Fruit fly (Drosophila melanogaster) whole organism, embryonic: ENCODE data around the gene CG4629.
A peak's percentile ranks its signal among the peaks of the same experiment; 100 is the strongest.

Experiments used
- Antp ChIP-seq: fragments of 200-800 bp; sonication (Bioruptor generic); optimal IDR thresholded peaks from 3 replicates; lab custom pipeline; 2016; ENCODE audit warnings: missing biosample characterization, missing genetic modification characterization
- CG10366 ChIP-seq: fragments of 200-800 bp; sonication (Bioruptor generic); IDR thresholded peaks from 2 replicates; pipeline ENCODE4 v1.3.6; 2022; ENCODE audit warnings: missing biosample characterization, missing genetic modification characterization
- CG11247 ChIP-seq: fragments of 200-800 bp; sonication (Bioruptor generic); IDR thresholded peaks from 2 replicates; pipeline ENCODE4 v1.3.6; 2022; ENCODE audit warnings: missing biosample characterization, missing genetic modification characterization
- CG12104 ChIP-seq: fragments of 200-800 bp; sonication (Bioruptor generic); optimal IDR thresholded peaks from 3 replicates; lab custom pipeline; 2016; ENCODE audit warnings: missing biosample characterization, missing genetic modification characterization
- CG1233 ChIP-seq: fragments of 200-800 bp; sonication (Bioruptor generic); optimal IDR thresholded peaks from 4 replicates; lab custom pipeline; 2018; ENCODE audit warnings: missing biosample characterization, mild to moderate bottlenecking, missing genetic modification characterization
- CG12391 ChIP-seq: fragments of 200-800 bp; sonication (Bioruptor generic); optimal IDR thresholded peaks from 3 replicates; lab custom pipeline; 2018; ENCODE audit warnings: missing biosample characterization, mild to moderate bottlenecking, missing genetic modification characterization, moderate library complexity
- CG13424 ChIP-seq: fragments of 200-800 bp; sonication (Bioruptor generic); optimal IDR thresholded peaks from 2 replicates; lab custom pipeline; 2019; ENCODE audit warnings: missing biosample characterization, mild to moderate bottlenecking, missing genetic modification characterization, moderate library complexity
- CG16813 ChIP-seq: fragments of 200-800 bp; sonication (Bioruptor generic); IDR thresholded peaks from 3 replicates; pipeline ENCODE4 v1.3.6; 2022; ENCODE audit warnings: missing biosample characterization, missing genetic modification characterization; ENCODE audit not compliant: partially characterized antibody
- CG17802 ChIP-seq: fragments of 200-800 bp; sonication (Bioruptor generic); optimal IDR thresholded peaks from 2 replicates; lab custom pipeline; 2018; ENCODE audit warnings: missing biosample characterization, mild to moderate bottlenecking, missing genetic modification characterization, moderate library complexity
- CG18599 ChIP-seq: fragments of 200-800 bp; sonication (Bioruptor generic); optimal IDR thresholded peaks from 3 replicates; lab custom pipeline; 2017; ENCODE audit warnings: missing biosample characterization, missing genetic modification characterization, mild to moderate bottlenecking, moderate library complexity, missing genetic modification reagents
- CG2199 ChIP-seq: fragments of 200-800 bp; sonication (Bioruptor generic); IDR thresholded peaks from 3 replicates; pipeline ENCODE4 v1.3.6; 2022; ENCODE audit warnings: missing biosample characterization, missing genetic modification characterization
- CG2712 ChIP-seq: fragments of 200-800 bp; optimal IDR thresholded peaks from 3 replicates; lab custom pipeline; 2019; ENCODE audit warnings: missing biosample characterization, mild to moderate bottlenecking, missing genetic modification characterization, moderate library complexity
- CG30431 ChIP-seq: fragments of 200-800 bp; sonication (Bioruptor generic); optimal IDR thresholded peaks from 2 replicates; lab custom pipeline; 2017; ENCODE audit warnings: missing biosample characterization, missing genetic modification characterization
- CG6791 ChIP-seq: fragments of 200-800 bp; sonication (Bioruptor generic); IDR thresholded peaks from 3 replicates; pipeline ENCODE4 v1.3.6; 2022; ENCODE audit warnings: missing biosample characterization, missing genetic modification characterization; ENCODE audit not compliant: partially characterized antibody
- CG6813 ChIP-seq: fragments of 200-800 bp; sonication (Bioruptor generic); optimal IDR thresholded peaks from 2 replicates; lab custom pipeline; 2017; ENCODE audit warnings: missing biosample characterization, missing genetic modification characterization, mild to moderate bottlenecking, moderate library complexity, missing genetic modification reagents
- CG7372 ChIP-seq: fragments of 200-800 bp; sonication (Bioruptor generic); IDR thresholded peaks from 2 replicates; pipeline ENCODE4 v1.3.6; 2022; ENCODE audit warnings: missing biosample characterization, missing genetic modification characterization
- CG8924 ChIP-seq: fragments of 200-800 bp; optimal IDR thresholded peaks from 3 replicates; lab custom pipeline; 2019; ENCODE audit warnings: missing biosample characterization, mild to moderate bottlenecking, missing genetic modification characterization, moderate library complexity
- Dip2 ChIP-seq: fragments of 200-800 bp; sonication (Bioruptor generic); IDR thresholded peaks from 2 replicates; pipeline ENCODE4 v1.3.6; 2022; ENCODE audit warnings: missing biosample characterization, missing genetic modification characterization
- ERR ChIP-seq: fragments of 200-800 bp; sonication (Bioruptor generic); optimal IDR thresholded peaks from 2 replicates; lab custom pipeline; 2016; ENCODE audit warnings: missing biosample characterization, missing genetic modification characterization
- H2.0 ChIP-seq: fragments of 200-800 bp; sonication (Bioruptor generic); IDR thresholded peaks from 2 replicates; pipeline ENCODE4 v1.3.6; 2022; ENCODE audit warnings: missing biosample characterization, missing genetic modification characterization
- HLH4C ChIP-seq: fragments of 200-800 bp; sonication (Bioruptor generic); IDR thresholded peaks from 3 replicates; pipeline ENCODE4 v1.3.6; 2022; ENCODE audit warnings: missing biosample characterization, missing genetic modification characterization; ENCODE audit not compliant: partially characterized antibody
- Med ChIP-seq: fragments of 200-800 bp; sonication (Bioruptor generic); peaks from one replicate; lab custom pipeline; 2016; ENCODE audit warnings: missing biosample characterization, missing genetic modification characterization, mild to moderate bottlenecking, inconsistent platforms, moderate library complexity
- NC2β ChIP-seq: fragments of 200-800 bp; sonication (Bioruptor generic); optimal IDR thresholded peaks from 2 replicates; lab custom pipeline; 2016; ENCODE audit warnings: missing biosample characterization, missing genetic modification characterization
- PHDP ChIP-seq: fragments of 200-800 bp; sonication (Bioruptor generic); optimal IDR thresholded peaks from 3 replicates; lab custom pipeline; 2018; ENCODE audit warnings: missing biosample characterization, mild to moderate bottlenecking, missing genetic modification characterization, moderate library complexity
- Ptx1 ChIP-seq: fragments of 200-800 bp; sonication (Bioruptor generic); IDR thresholded peaks from 2 replicates; pipeline ENCODE4 v1.3.6; 2022; ENCODE audit warnings: missing biosample characterization, missing genetic modification characterization
- Tbp ChIP-seq: fragments of >200 bp; optimal IDR thresholded peaks from 2 replicates; lab custom pipeline; 2018; ENCODE audit warnings: missing biosample characterization, missing genetic modification characterization
- Vsx1 ChIP-seq: fragments of 200-800 bp; sonication (Bioruptor generic); optimal IDR thresholded peaks from 2 replicates; lab custom pipeline; 2017; ENCODE audit warnings: missing biosample characterization, mild to moderate bottlenecking, missing genetic modification characterization, missing genetic modification reagents
- ara ChIP-seq: fragments of 200-800 bp; sonication (Bioruptor generic); IDR thresholded peaks from 2 replicates; pipeline ENCODE4 v1.3.6; 2022; ENCODE audit warnings: missing biosample characterization, missing genetic modification characterization
- cad ChIP-seq: fragments of >200 bp; optimal IDR thresholded peaks from 2 replicates; lab custom pipeline; 2017; ENCODE audit warnings: missing biosample characterization, missing genetic modification characterization
- cato ChIP-seq: fragments of 200-800 bp; sonication (Bioruptor generic); optimal IDR thresholded peaks from 2 replicates; lab custom pipeline; 2016; ENCODE audit warnings: missing biosample characterization, missing genetic modification characterization, borderline replicate concordance
- crp ChIP-seq, 2 experiments: fragments of 200-800 bp; sonication (Bioruptor generic); optimal IDR thresholded peaks; 2 replicates in 1 of 2; 3 replicates in 1 of 2; lab custom pipeline; 2017; ENCODE audit warnings: missing biosample characterization in 2 of 2, missing genetic modification characterization in 2 of 2, mild to moderate bottlenecking in 1 of 2, moderate library complexity in 1 of 2
- dati ChIP-seq: fragments of 200-800 bp; sonication (Bioruptor generic); IDR thresholded peaks from 2 replicates; pipeline ENCODE4 v1.3.6; 2022; ENCODE audit warnings: missing biosample characterization, missing genetic modification characterization
- eyg ChIP-seq: fragments of 200-800 bp; sonication (Bioruptor generic); optimal IDR thresholded peaks from 3 replicates; lab custom pipeline; 2016; ENCODE audit warnings: missing biosample characterization, missing genetic modification characterization
- ftz-f1 ChIP-seq: fragments of 200-800 bp; sonication (Bioruptor generic); optimal IDR thresholded peaks from 2 replicates; lab custom pipeline; 2016; ENCODE audit warnings: missing biosample characterization, missing genetic modification characterization
- fu2 ChIP-seq: fragments of 200-800 bp; sonication (Bioruptor generic); optimal IDR thresholded peaks from 2 replicates; lab custom pipeline; 2016; ENCODE audit warnings: missing biosample characterization, missing genetic modification characterization
- hb ChIP-seq: fragments of 200-800 bp; sonication (Bioruptor generic); IDR thresholded peaks from 3 replicates; pipeline ENCODE4 v1.3.6; 2022; ENCODE audit warnings: missing biosample characterization, missing genetic modification characterization; ENCODE audit not compliant: partially characterized antibody
- jumu ChIP-seq: fragments of 200-800 bp; sonication (Bioruptor generic); optimal IDR thresholded peaks from 3 replicates; lab custom pipeline; 2016; ENCODE audit warnings: missing biosample characterization, missing genetic modification characterization
- nom ChIP-seq: fragments of 200-800 bp; sonication (Bioruptor generic); optimal IDR thresholded peaks from 2 replicates; lab custom pipeline; 2017; ENCODE audit warnings: missing biosample characterization, missing genetic modification characterization, mild to moderate bottlenecking, moderate library complexity, missing genetic modification reagents
- pan ChIP-seq, 4 experiments: fragments of >200 bp in 3 of 4; fragments of 200-800 bp in 1 of 4; sonication (Bioruptor generic) in 1 of 4; optimal IDR thresholded peaks in 3 of 4; IDR thresholded peaks in 1 of 4; 2 replicates each; pipeline versions ENCODE4 v1.3.6 to Lab custom; 2017 to 2022; ENCODE audit warnings: missing biosample characterization in 2 of 4, missing genetic modification characterization in 2 of 4, mixed read lengths in 1 of 4
- run ChIP-seq: fragments of 200-800 bp; sonication (Bioruptor generic); optimal IDR thresholded peaks from 3 replicates; lab custom pipeline; 2018; ENCODE audit warnings: missing biosample characterization, mild to moderate bottlenecking, missing genetic modification characterization
- salm ChIP-seq: fragments of 200-800 bp; sonication (Bioruptor generic); optimal IDR thresholded peaks from 2 replicates; lab custom pipeline; 2018; ENCODE audit warnings: missing biosample characterization, mild to moderate bottlenecking, missing genetic modification characterization
- sisA ChIP-seq: fragments of 200-800 bp; sonication (Bioruptor generic); IDR thresholded peaks from 2 replicates; pipeline ENCODE4 v1.3.6; 2022; ENCODE audit warnings: missing biosample characterization, missing genetic modification characterization
- tup ChIP-seq: fragments of 200-800 bp; sonication (Bioruptor generic); optimal IDR thresholded peaks from 2 replicates; lab custom pipeline; 2016; ENCODE audit warnings: missing biosample characterization, mild to moderate bottlenecking, missing genetic modification characterization, moderate library complexity
- tx ChIP-seq: fragments of 200-800 bp; sonication (Bioruptor generic); optimal IDR thresholded peaks from 2 replicates; lab custom pipeline; 2016; ENCODE audit warnings: missing biosample characterization, missing genetic modification characterization
- unpg ChIP-seq: fragments of 200-800 bp; sonication (Bioruptor generic); optimal IDR thresholded peaks from 3 replicates; lab custom pipeline; 2018; ENCODE audit warnings: missing biosample characterization, mild to moderate bottlenecking, missing genetic modification characterization, moderate library complexity
- vnd ChIP-seq: fragments of 200-800 bp; sonication (Bioruptor generic); IDR thresholded peaks from 3 replicates; pipeline ENCODE4 v1.3.6; 2022; ENCODE audit warnings: missing biosample characterization, missing genetic modification characterization; ENCODE audit not compliant: partially characterized antibody
- vvl ChIP-seq: fragments of 200-800 bp; sonication (Bioruptor generic); IDR thresholded peaks from 2 replicates; pipeline ENCODE4 v1.3.6; 2022; ENCODE audit warnings: missing biosample characterization, missing genetic modification characterization
- yki ChIP-seq: fragments of >200 bp; optimal IDR thresholded peaks from 3 replicates; lab custom pipeline; 2018

CG4629 gene

dm6 chr2L:1062473-1063363 is 39.6 kb downstream of the CG4629 start (continued):
- TF ChIP-seq CG2199 (GFP tag; lab: Robert Waterston, UW) (peak; percentile 99), unpg (peak; percentile 59), dati (no peak), ERR (GFP tag; lab: Kevin White, UChicago) (no peak), CG17802 (tag; lab: Kevin White, UChicago) (peak; percentile 10), CG18599 (peak; percentile 49), ara (GFP tag; lab: Robert Waterston, UW) (peak; percentile 59), cato (GFP tag; lab: Kevin White, UChicago) (no peak), CG10366 (GFP tag; lab: Robert Waterston, UW) (no peak), Med (GFP tag; lab: Kevin White, UChicago) (peak; percentile 70), eyg (GFP tag; lab: Kevin White, UChicago) (no peak), HLH4C (no peak), CG11247 (GFP tag; lab: Robert Waterston, UW) (no peak), Antp (peak; percentile 17), jumu (GFP tag; lab: Kevin White, UChicago) (no peak), CG8924 (peak; percentile 62), Tbp (GFP tag; lab: Kevin White, UChicago) (no peak), NC2β (peak; percentile 50), hb (GFP tag; lab: Robert Waterston, UW) (no peak), tup (GFP tag; lab: Kevin White, UChicago) (no peak), CG1233 (no peak), CG6791 (GFP tag; lab: Robert Waterston, UW) (no peak), CG12104 (GFP tag; lab: Kevin White, UChicago) (peak; percentile 16), CG12391 (tag; lab: Kevin White, UChicago) (peak; percentile 66), vnd (no peak), Vsx1 (GFP tag; lab: Kevin White, UChicago) (peak; percentile 38), crp (GFP tag; optimal IDR thresholded peaks at IDR 0.05; lab: Kevin White, UChicago) (no peak), CG6813 (GFP tag; lab: Kevin White, UChicago) (peak; percentile 58), ftz-f1 (GFP tag; lab: Kevin White, UChicago) (no peak), nom (GFP tag; lab: Kevin White, UChicago) (peak; percentile 62), CG13424 (tag; lab: Kevin White, UChicago) (peak; percentile 8), cad (GFP tag; lab: Kevin White, UChicago) (no peak), Dip2 (GFP tag; lab: Robert Waterston, UW) (no peak), tx (GFP tag; lab: Kevin White, UChicago) (no peak), H2.0 (GFP tag; lab: Robert Waterston, UW) (no peak), run (tag; lab: Kevin White, UChicago) (no peak), salm (tag; lab: Kevin White, UChicago) (no peak), Ptx1 (GFP tag; lab: Robert Waterston, UW) (no peak), CG30431 (GFP tag; lab: Kevin White, UChicago) (peak; percentile 62), sisA (peak; percentile 32; the same call in 1 of the 2 replicates), CG16813 (GFP tag; lab: Robert Waterston, UW) (no peak), PHDP (tag; lab: Kevin White, UChicago) (peak; percentile 30), fu2 (GFP tag; lab: Kevin White, UChicago) (no peak), vvl (no peak), pan (optimal IDR thresholded peaks at IDR 0.05; lab: Kevin White, UChicago) (no peak), pan (GFP tag; optimal IDR thresholded peaks at IDR 0.05 in 1 of 2, IDR thresholded peaks at IDR 0.05 in 1 of 2) (no peak), CG2712 (tag; lab: Kevin White, UChicago) (peak; percentile 73), yki (lab: Kevin White, UChicago) (no peak), CG7372 (no peak)
